Fruit fly (Drosophila melanogaster): ENCODE data around the gene IP3K1.

IP3K1 gene

DNA sequence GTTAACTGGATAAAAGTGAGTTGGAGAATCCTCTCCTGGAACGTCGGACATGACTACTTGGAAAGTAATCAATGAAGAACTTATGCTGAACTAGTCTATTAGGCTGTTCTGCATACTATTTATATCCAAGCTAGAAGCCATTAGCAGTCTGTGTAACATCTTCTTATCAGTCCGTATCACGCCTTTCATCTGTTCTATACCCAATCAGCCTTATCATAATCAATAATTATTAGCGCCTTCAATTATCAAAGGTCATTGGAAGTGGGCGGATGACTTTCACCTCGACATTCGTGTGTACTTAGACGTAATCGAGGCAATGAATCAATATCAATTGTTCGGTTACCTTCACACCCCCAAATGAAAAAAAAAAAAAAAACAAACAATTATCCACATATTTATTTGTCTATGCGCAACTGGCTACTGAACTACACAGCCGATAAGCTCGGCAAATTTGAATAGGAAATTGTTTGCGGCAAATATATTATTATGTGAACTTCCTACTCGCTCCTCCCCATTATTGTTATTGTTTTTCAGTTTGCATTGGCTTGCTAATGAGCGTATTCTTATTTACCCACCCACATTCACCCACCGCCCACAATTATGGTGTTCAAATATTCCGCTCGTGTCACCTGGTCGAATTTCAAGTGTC, 7.1 kb upstream of the IP3K1 start, which contains the start of the genes ppk11 and ppk16 (continued):
- TF ChIP-seq CG17361 (GFP tag; IDR thresholded peaks at IDR 0.05) (no peak), MBD-R2 (GFP tag; IDR thresholded peaks at IDR 0.05) (no peak), CG2202 (tag; optimal IDR thresholded peaks at IDR 0.05) (peak; percentile 12), tio (GFP tag; optimal IDR thresholded peaks at IDR 0.05) (peak; percentile 30), pho (GFP tag; optimal IDR thresholded peaks at IDR 0.05) (peak; percentile 32), phol (tag; optimal IDR thresholded peaks at IDR 0.05) (no peak), B-H2 (GFP tag; optimal IDR thresholded peaks at IDR 0.05) (no peak), CG12391 (tag; optimal IDR thresholded peaks at IDR 0.05) (no peak), CG8924 (tag; optimal IDR thresholded peaks at IDR 0.05) (no peak), Sry-δ (GFP tag; optimal IDR thresholded peaks at IDR 0.05) (peak; percentile 3), CG7987 (GFP tag; optimal IDR thresholded peaks at IDR 0.05) (peak; percentile 41), CG30020 (tag; optimal IDR thresholded peaks at IDR 0.05) (no peak), nerfin-2 (GFP tag; IDR thresholded peaks at IDR 0.05; ENCODE audit: partially characterized antibody) (no peak), chif (GFP tag; optimal IDR thresholded peaks at IDR 0.05) (peak; percentile 3 to 19), CG18011 (GFP tag; optimal IDR thresholded peaks at IDR 0.05) (peak; percentile 4), CG15479 (GFP tag; optimal IDR thresholded peaks at IDR 0.05) (no peak), CG3995 (GFP tag; optimal IDR thresholded peaks at IDR 0.05) (no peak), Rfx (GFP tag; IDR thresholded peaks at IDR 0.05) (peak; percentile 29; the same call in 1 of the 2 replicates), CG1792 (GFP tag; optimal IDR thresholded peaks at IDR 0.05) (peak; percentile 37), klu (GFP tag; IDR thresholded peaks at IDR 0.05) (no peak), bcd (GFP tag; optimal IDR thresholded peaks at IDR 0.05) (peak; percentile 10), NC2β (GFP tag; optimal IDR thresholded peaks at IDR 0.05) (peak; percentile 13), bsh (GFP tag; optimal IDR thresholded peaks at IDR 0.05) (peak in 1 of 2 experiments; percentile 52), CG11247 (GFP tag; IDR thresholded peaks at IDR 0.05) (no peak), Side (GFP tag; optimal IDR thresholded peaks at IDR 0.05) (peak; percentile 3), CG7271 (tag; optimal IDR thresholded peaks at IDR 0.05) (no peak), ind (GFP tag; optimal IDR thresholded peaks at IDR 0.05) (no peak), CG12219 (GFP tag; optimal IDR thresholded peaks at IDR 0.05) (no peak), Med (GFP tag) (peak; percentile 77), CG10431 (GFP tag; optimal IDR thresholded peaks at IDR 0.05) (no peak), CrebB (tag; optimal IDR thresholded peaks at IDR 0.05) (no peak), CG42726 (GFP tag; IDR thresholded peaks at IDR 0.05; ENCODE audit: partially characterized antibody) (no peak), CG5953 (GFP tag; IDR thresholded peaks at IDR 0.05) (no peak), CG12659 (GFP tag; optimal IDR thresholded peaks at IDR 0.05) (peak; percentile 1), pb (GFP tag; optimal IDR thresholded peaks at IDR 0.05) (no peak), row (GFP tag; IDR thresholded peaks at IDR 0.05) (no peak), PHDP (tag; optimal IDR thresholded peaks at IDR 0.05) (peak; percentile 46), bab2 (GFP tag; optimal IDR thresholded peaks at IDR 0.05) (peak; percentile 63), schlank (tag; optimal IDR thresholded peaks at IDR 0.05) (no peak), lab (GFP tag; optimal IDR thresholded peaks at IDR 0.05) (peak; percentile 64), Hmr (GFP tag; optimal IDR thresholded peaks at IDR 0.05) (peak; percentile 65), CG8290 (GFP tag; optimal IDR thresholded peaks at IDR 0.05) (no peak), CG8290 (tag; optimal IDR thresholded peaks at IDR 0.05) (no peak), CG9437 (GFP tag; optimal IDR thresholded peaks at IDR 0.05) (no peak), Bteb2 (GFP tag; optimal IDR thresholded peaks at IDR 0.05) (peak; percentile 14), Vsx1 (GFP tag; optimal IDR thresholded peaks at IDR 0.05) (peak; percentile 69), Dfd (GFP tag; optimal IDR thresholded peaks at IDR 0.05) (no peak), NK7.1 (GFP tag; optimal IDR thresholded peaks at IDR 0.05) (peak; percentile 32), CG6175 (GFP tag; IDR thresholded peaks at IDR 0.05) (no peak), CG3407 (GFP tag; optimal IDR thresholded peaks at IDR 0.05) (no peak)
